Fruit fly (Drosophila melanogaster) whole organism, embryonic: Measurements from ENCODE around the gene Actbeta.
A peak's percentile ranks its signal among the peaks of the same experiment; 100 is the strongest.

Source experiments
- CG16813 ChIP-seq: fragments of 200-800 bp; sonication (Bioruptor generic); IDR thresholded peaks from 3 replicates; pipeline ENCODE4 v1.3.6; 2022; ENCODE audit warnings: missing biosample characterization, missing genetic modification characterization; ENCODE audit not compliant: partially characterized antibody
- CG7745 ChIP-seq: fragments of 200-800 bp; sonication (Bioruptor generic); optimal IDR thresholded peaks from 2 replicates; lab custom pipeline; 2018; ENCODE audit warnings: missing biosample characterization, mild to moderate bottlenecking, missing genetic modification characterization, moderate library complexity
- CG9609 ChIP-seq: fragments of 200-800 bp; sonication (Bioruptor generic); optimal IDR thresholded peaks from 3 replicates; lab custom pipeline; 2016; ENCODE audit warnings: missing biosample characterization, missing genetic modification characterization
- Dfd ChIP-seq, 2 experiments: fragments of >200 bp; optimal IDR thresholded peaks; 2 replicates each; lab custom pipeline; 2017; ENCODE audit warnings: missing biosample characterization in 2 of 2, missing genetic modification characterization in 2 of 2
- Gug ChIP-seq: fragments of 200-800 bp; sonication (Bioruptor generic); IDR thresholded peaks from 4 replicates; pipeline ENCODE4 v1.3.6; 2022; ENCODE audit warnings: missing biosample characterization, missing genetic modification characterization
- dmrt99B ChIP-seq: fragments of 200-800 bp; sonication (Bioruptor generic); optimal IDR thresholded peaks from 2 replicates; lab custom pipeline; 2018; ENCODE audit warnings: missing biosample characterization, mild to moderate bottlenecking, missing genetic modification characterization, moderate library complexity
- gem ChIP-seq: fragments of 200-800 bp; sonication (Bioruptor generic); optimal IDR thresholded peaks from 2 replicates; lab custom pipeline; 2019; ENCODE audit warnings: missing biosample characterization, mild to moderate bottlenecking, missing genetic modification characterization, moderate library complexity
- sc ChIP-seq, 3 experiments: fragments of >200 bp in 2 of 3; fragments of 200-800 bp in 1 of 3; sonication (Bioruptor generic) in 1 of 3; optimal IDR thresholded peaks; 2 replicates in 2 of 3; 3 replicates in 1 of 3; lab custom pipeline; 2017; ENCODE audit warnings: mild to moderate bottlenecking in 1 of 3, missing biosample characterization in 1 of 3, missing genetic modification characterization in 1 of 3, missing genetic modification reagents in 1 of 3
- schlank ChIP-seq: fragments of 200-800 bp; sonication (Bioruptor generic); optimal IDR thresholded peaks from 2 replicates; lab custom pipeline; 2018; ENCODE audit warnings: missing biosample characterization, mild to moderate bottlenecking, missing genetic modification characterization

dm6 chr4:1112867-1113769 is 28.5 kb upstream of the Actbeta start:
- TF ChIP-seq schlank (tag; lab: Kevin White, UChicago) (peak; percentile 79), CG16813 (GFP tag; lab: Robert Waterston, UW) (no peak), Dfd (GFP tag; optimal IDR thresholded peaks at IDR 0.05; lab: Kevin White, UChicago) (no peak), sc (optimal IDR thresholded peaks at IDR 0.05; lab: Kevin White, UChicago) (no peak), sc (GFP tag; optimal IDR thresholded peaks at IDR 0.05; lab: Kevin White, UChicago) (peak; percentile 82), Gug (GFP tag; lab: Robert Waterston, UW) (no peak; the same call in 3 of the 4 replicates), gem (tag; lab: Kevin White, UChicago) (peak; percentile 98), CG9609 (GFP tag; lab: Kevin White, UChicago) (peak; percentile 93), CG7745 (tag; lab: Kevin White, UChicago) (peak; percentile 35), dmrt99B (tag; lab: Kevin White, UChicago) (no peak)
